Worm (Caenorhabditis elegans): Measurements from ENCODE around the gene twk-24.

DNA sequence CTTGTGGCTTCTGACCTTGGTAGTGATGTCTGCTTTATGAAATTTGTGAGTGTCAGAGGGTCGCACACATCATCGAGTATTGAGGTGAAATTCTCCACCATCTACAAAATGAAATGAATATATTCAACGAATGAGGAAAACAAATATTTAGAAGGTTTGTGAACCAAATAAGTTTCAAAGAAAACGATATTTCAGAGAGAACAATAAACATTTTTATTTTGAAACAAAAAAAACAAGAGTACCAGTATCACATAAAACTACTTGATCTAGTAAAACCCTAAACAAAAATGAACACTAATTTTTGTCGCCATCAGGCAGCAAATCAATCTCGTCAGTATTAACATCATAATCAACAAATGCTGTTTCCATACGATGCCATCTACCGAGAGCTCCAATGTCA, 48.0 kb upstream of the twk-24 start, which contains the start of gene R04F11.3:
- TF ChIP-seq med-1 (GFP tag; optimal IDR thresholded peaks at IDR 0.05; ENCODE audit: insufficient read depth) (no peak), flt-1 (GFP tag; IDR thresholded peaks at IDR 0.05) (no peak), ztf-29 (GFP tag; IDR thresholded peaks at IDR 0.05) (no peak), ztf-23 (GFP tag; IDR thresholded peaks at IDR 0.05) (no peak)
